Worm (Caenorhabditis elegans): ENCODE measurements around the gene exo-1.

- TF ChIP-seq mep-1 (tag; optimal IDR thresholded peaks at IDR 0.05): no peak
- TF ChIP-seq unc-62 (GFP tag; optimal IDR thresholded peaks at IDR 0.05): no peak
These were observed 42.4 kb upstream of the exo-1 start for ce11 chrIII:13380881-13381280.
